Worm (Caenorhabditis elegans) whole organism, L2 larva: Measurements from ENCODE around the gene C56G2.9.

Experiments
- C34F6.9 ChIP-seq: fragments of 150-350 bp; optimal IDR thresholded peaks from 2 replicates; lab custom pipeline; 2014; ENCODE audit warnings: missing biosample characterization, missing genetic modification characterization
- aly-2 ChIP-seq: fragments of 150-350 bp; optimal IDR thresholded peaks from 2 replicates; lab custom pipeline; 2014; ENCODE audit warnings: missing biosample characterization, missing genetic modification characterization
- elt-1 ChIP-seq: fragments of 150-350 bp; optimal IDR thresholded peaks from 2 replicates; lab custom pipeline; 2014; ENCODE audit warnings: missing biosample characterization, missing genetic modification characterization
- lin-11 ChIP-seq: fragments of 150-350 bp; sonication (generic microtip); optimal IDR thresholded peaks from 2 replicates; lab custom pipeline; 2014; ENCODE audit warnings: missing biosample characterization, missing genetic modification characterization, inconsistent platforms, mixed read lengths
- skn-1 ChIP-seq: sonication (generic microtip); optimal IDR thresholded peaks from 2 replicates; lab custom pipeline; 2017; ENCODE audit warnings: missing biosample characterization, missing genetic modification characterization

DNA sequence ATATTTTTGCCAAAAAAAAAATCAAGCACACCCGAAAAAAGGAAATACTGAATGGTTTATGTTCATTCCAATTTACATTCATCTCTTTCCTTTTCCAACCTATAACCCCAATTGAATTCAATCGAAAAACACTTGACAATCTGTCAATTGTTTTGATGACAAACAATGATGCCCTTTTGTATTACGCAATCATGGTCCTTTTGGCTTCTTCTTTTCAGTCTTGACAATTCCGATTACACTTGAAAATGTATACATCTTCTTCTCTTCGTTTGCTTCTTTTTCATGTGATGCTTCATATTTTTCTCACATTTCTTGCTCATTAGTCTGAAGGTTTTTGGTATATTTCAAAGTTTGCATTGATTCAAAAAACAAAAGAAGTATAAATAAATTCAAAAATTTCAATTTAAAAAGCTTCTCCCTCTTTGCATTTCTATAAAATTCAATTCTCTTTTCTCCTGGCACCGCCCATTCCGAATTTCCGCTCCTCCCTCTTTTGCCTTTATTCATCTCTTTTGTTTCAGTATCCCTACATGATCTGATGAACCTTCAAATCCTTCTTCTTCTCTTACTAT, 11.8 kb downstream of the C56G2.9 start, which contains the start of gene C56G2.4:
- TF ChIP-seq lin-11 (tag; lab: Kevin White, UChicago) (no peak), aly-2 (tag; lab: Kevin White, UChicago) (no peak), skn-1 (tag; lab: Kevin White, UChicago) (no peak), elt-1 (tag; lab: Kevin White, UChicago) (no peak), C34F6.9 (no peak)
